Fruit fly (Drosophila melanogaster): ENCODE data around the gene CRMP.

CRMP gene

dm6 chr3R:5568590-5568989 is 2.3 kb upstream of the CRMP start, which contains the start of the genes CG2931 and Rheb (continued):
- no peak for TF ChIP-seq Drgx (GFP tag; IDR thresholded peaks at IDR 0.05)
- peak; percentile 27 for TF ChIP-seq nerfin-1 (tag; optimal IDR thresholded peaks at IDR 0.05)
- no peak for TF ChIP-seq CG31365 (tag; optimal IDR thresholded peaks at IDR 0.05)
- peak; percentile 67 for TF ChIP-seq tgo (GFP tag; IDR thresholded peaks at IDR 0.05)
- TF ChIP-seq Ssrp (tag; optimal IDR thresholded peaks at IDR 0.05), result peak; percentile 37
- TF ChIP-seq CG14050 (GFP tag; IDR thresholded peaks at IDR 0.05), result no peak
- no peak for TF ChIP-seq sens-2 (GFP tag; IDR thresholded peaks at IDR 0.05)
- no peak for TF ChIP-seq pb (GFP tag; optimal IDR thresholded peaks at IDR 0.05)
- peak; percentile 64 for TF ChIP-seq tna (GFP tag; IDR thresholded peaks at IDR 0.05; ENCODE audit: partially characterized antibody)
- TF ChIP-seq Doc3 (GFP tag; IDR thresholded peaks at IDR 0.05; ENCODE audit: partially characterized antibody), result peak; percentile 79
- TF ChIP-seq pros (GFP tag; optimal IDR thresholded peaks at IDR 0.05), result no peak

- TF ChIP-seq HmgZ (tag; optimal IDR thresholded peaks at IDR 0.05) (no peak), cwo (GFP tag; optimal IDR thresholded peaks at IDR 0.05) (no peak), CG18599 (GFP tag; optimal IDR thresholded peaks at IDR 0.05) (no peak), Trl (optimal IDR thresholded peaks at IDR 0.05) (no peak), Trl (GFP tag; optimal IDR thresholded peaks at IDR 0.05) (no peak), CG8359 (GFP tag; optimal IDR thresholded peaks at IDR 0.05; ENCODE audit: borderline replicate concordance) (no peak), CG1832 (GFP tag; optimal IDR thresholded peaks at IDR 0.05) (no peak), CG10274 (GFP tag; optimal IDR thresholded peaks at IDR 0.05) (no peak), Mad (GFP tag; optimal IDR thresholded peaks at IDR 0.05) (no peak), CG4617 (GFP tag; optimal IDR thresholded peaks at IDR 0.05; ENCODE audit: borderline replicate concordance) (no peak), CG17328 (GFP tag; IDR thresholded peaks at IDR 0.05) (0 out of 2 replicates have a peak, but pooled peaks have one; percentile 1), en (GFP tag; optimal IDR thresholded peaks at IDR 0.05) (no peak), tx (GFP tag; optimal IDR thresholded peaks at IDR 0.05) (no peak), gsb-n (tag; optimal IDR thresholded peaks at IDR 0.05) (no peak), CG14667 (GFP tag; IDR thresholded peaks at IDR 0.05) (no peak), CG18476 (GFP tag; optimal IDR thresholded peaks at IDR 0.05) (no peak), unc-4 (GFP tag; IDR thresholded peaks at IDR 0.05; ENCODE audit: partially characterized antibody) (no peak), gcm2 (GFP tag; optimal IDR thresholded peaks at IDR 0.05) (no peak), cg (GFP tag; optimal IDR thresholded peaks at IDR 0.05) (peak; percentile 14), CG9727 (GFP tag; optimal IDR thresholded peaks at IDR 0.05) (no peak), insv (GFP tag; optimal IDR thresholded peaks at IDR 0.05) (peak; percentile 17 to 85), az2 (GFP tag; optimal IDR thresholded peaks at IDR 0.05) (no peak), ken (GFP tag; IDR thresholded peaks at IDR 0.05) (no peak), h (optimal IDR thresholded peaks at IDR 0.05) (no peak), lmd (GFP tag; IDR thresholded peaks at IDR 0.05) (no peak), Elba2 (GFP tag; optimal IDR thresholded peaks at IDR 0.05) (peak; percentile 21), CG17612 (GFP tag; IDR thresholded peaks at IDR 0.05) (no peak), CG6765 (GFP tag; optimal IDR thresholded peaks at IDR 0.05) (no peak), CG10366 (GFP tag; IDR thresholded peaks at IDR 0.05) (no peak), onecut (GFP tag; IDR thresholded peaks at IDR 0.05) (peak; percentile 41), CG6654 (GFP tag; optimal IDR thresholded peaks at IDR 0.05) (no peak), HLH4C (GFP tag; IDR thresholded peaks at IDR 0.05; ENCODE audit: partially characterized antibody) (no peak), dmrt11E (tag; optimal IDR thresholded peaks at IDR 0.05) (no peak), TFAM (GFP tag; optimal IDR thresholded peaks at IDR 0.05) (no peak), ems (GFP tag; optimal IDR thresholded peaks at IDR 0.05) (no peak), dpn (GFP tag; optimal IDR thresholded peaks at IDR 0.05) (no peak), grn (GFP tag; optimal IDR thresholded peaks at IDR 0.05) (no peak), CG7963 (GFP tag; IDR thresholded peaks at IDR 0.05; ENCODE audit: partially characterized antibody) (no peak), fd102C (GFP tag; optimal IDR thresholded peaks at IDR 0.05) (no peak), Oli (tag; optimal IDR thresholded peaks at IDR 0.05) (no peak), pnt (GFP tag; optimal IDR thresholded peaks at IDR 0.05) (no peak)
Observed at dm6 chr3R:5571437-5571750, 486 bp downstream of the CRMP start.
